Worm (Caenorhabditis elegans): ENCODE results near the gene M02A10.1.

ce11 chrX:736989-737388, 30.4 kb downstream of the M02A10.1 start:
- TF ChIP-seq ztf-23 (GFP tag; IDR thresholded peaks at IDR 0.05): no peak
- TF ChIP-seq ztf-29 (GFP tag; IDR thresholded peaks at IDR 0.05): no peak
- TF ChIP-seq tab-1 (GFP tag; IDR thresholded peaks at IDR 0.05): no peak
- TF ChIP-seq klf-2 (GFP tag; conservative IDR thresholded peaks at IDR 0.05): no peak
- TF ChIP-seq ref-1 (GFP tag; conservative IDR thresholded peaks at IDR 0.05): no peak
- TF ChIP-seq flt-1 (GFP tag; IDR thresholded peaks at IDR 0.05): no peak
